Fruit fly (Drosophila melanogaster): ENCODE results near the gene mex1.

mex1 gene

dm6 chr3L:15531423-15532325 lies 12.3 kb upstream of the mex1 start, which contains the start of gene CG43248:
CG43248 (minus strand) TSS chr3L:15531473.
- peak; percentile 85 for TF ChIP-seq cic (GFP tag; optimal IDR thresholded peaks at IDR 0.05)
- TF ChIP-seq CG11617 (GFP tag; optimal IDR thresholded peaks at IDR 0.05) = no peak
- no peak for TF ChIP-seq CG5204 (GFP tag; optimal IDR thresholded peaks at IDR 0.05)
- TF ChIP-seq toe (GFP tag; optimal IDR thresholded peaks at IDR 0.05) = no peak

DNA sequence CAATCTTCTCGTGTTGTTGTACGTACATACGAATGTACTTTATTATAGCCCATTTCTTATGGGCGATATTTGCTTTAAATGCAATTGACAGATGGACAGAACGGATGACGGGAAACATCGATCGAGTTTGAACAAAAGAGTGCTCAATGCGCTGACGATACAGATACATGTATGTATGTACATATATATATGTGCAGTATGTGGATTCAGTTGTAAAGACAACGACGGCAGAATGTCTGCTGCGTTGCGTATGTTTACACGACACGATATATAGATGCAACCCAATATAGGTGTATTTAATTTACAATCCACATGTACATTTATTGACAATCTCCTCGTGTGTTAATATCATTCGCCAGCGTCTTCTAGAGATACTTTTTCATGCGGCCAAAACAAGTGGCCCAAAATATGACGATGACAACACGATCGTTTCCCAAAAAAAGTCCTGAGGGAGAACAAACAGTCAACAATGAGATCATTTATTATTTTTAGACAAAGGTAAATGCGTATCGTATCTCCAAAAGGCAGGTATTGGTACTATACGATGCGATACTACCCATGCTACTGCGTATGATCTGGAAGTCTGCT lies 11.3 kb upstream of the mex1 start:
- TF ChIP-seq pad (GFP tag; optimal IDR thresholded peaks at IDR 0.05) (no peak), CG5204 (GFP tag; optimal IDR thresholded peaks at IDR 0.05) (no peak), Mnt (GFP tag; optimal IDR thresholded peaks at IDR 0.05) (no peak), CG7045 (GFP tag; optimal IDR thresholded peaks at IDR 0.05) (no peak), kay (GFP tag; ENCODE audit: borderline replicate concordance) (peak; percentile 66), CG14711 (tag; optimal IDR thresholded peaks at IDR 0.05) (no peak), tj (GFP tag; optimal IDR thresholded peaks at IDR 0.05) (peak; percentile 92), toe (GFP tag; optimal IDR thresholded peaks at IDR 0.05) (no peak), ovo (GFP tag; optimal IDR thresholded peaks at IDR 0.05) (no peak)

DNA sequence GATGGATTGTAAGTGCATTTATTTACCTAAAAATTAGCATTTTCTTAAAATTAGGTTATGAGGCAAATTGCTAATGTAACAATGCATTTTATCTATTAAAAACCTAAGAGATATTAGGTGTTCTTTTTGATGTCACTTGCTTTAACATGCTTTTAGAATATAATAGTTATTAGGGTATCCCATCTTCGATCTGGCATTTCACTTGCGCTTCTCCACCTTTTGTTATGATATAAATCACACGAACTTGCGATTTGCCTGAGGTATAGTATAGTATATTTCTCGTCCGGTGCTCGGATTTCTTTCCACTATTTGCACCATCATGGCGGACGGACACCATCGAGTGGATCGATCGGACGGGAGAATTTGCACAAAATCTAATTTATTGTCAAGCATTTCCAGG lies 10.7 kb upstream of the mex1 start:
- no peak for TF ChIP-seq CG12768 (GFP tag; optimal IDR thresholded peaks at IDR 0.05)
- no peak for TF ChIP-seq cnc (optimal IDR thresholded peaks at IDR 0.05)
- no peak for TF ChIP-seq ovo (GFP tag; optimal IDR thresholded peaks at IDR 0.05)
- TF ChIP-seq Crg-1 (GFP tag; optimal IDR thresholded peaks at IDR 0.05) = no peak
- TF ChIP-seq cic (GFP tag; optimal IDR thresholded peaks at IDR 0.05) = no peak
- no peak for TF ChIP-seq CG7045 (GFP tag; optimal IDR thresholded peaks at IDR 0.05)
- no peak for TF ChIP-seq pad (GFP tag; optimal IDR thresholded peaks at IDR 0.05)
- no peak for TF ChIP-seq bab1 (GFP tag; optimal IDR thresholded peaks at IDR 0.05)
- no peak for TF ChIP-seq Hr96 (GFP tag; optimal IDR thresholded peaks at IDR 0.05)
- TF ChIP-seq CG5204 (GFP tag; optimal IDR thresholded peaks at IDR 0.05) = no peak

- no peak for TF ChIP-seq Clk (GFP tag; optimal IDR thresholded peaks at IDR 0.05)
- TF ChIP-seq CG7101 (tag; optimal IDR thresholded peaks at IDR 0.05) = no peak
- TF ChIP-seq Mnt (GFP tag; optimal IDR thresholded peaks at IDR 0.05) = no peak
- TF ChIP-seq Hr96 (GFP tag; optimal IDR thresholded peaks at IDR 0.05) = no peak
- no peak for TF ChIP-seq cnc (optimal IDR thresholded peaks at IDR 0.05)
- TF ChIP-seq CG5204 (GFP tag; optimal IDR thresholded peaks at IDR 0.05) = no peak
- TF ChIP-seq toe (GFP tag; optimal IDR thresholded peaks at IDR 0.05) = no peak
- no peak for TF ChIP-seq ovo (GFP tag; optimal IDR thresholded peaks at IDR 0.05)
- no peak for TF ChIP-seq tj (GFP tag; optimal IDR thresholded peaks at IDR 0.05)
- no peak for TF ChIP-seq kay (GFP tag; ENCODE audit: borderline replicate concordance)
- TF ChIP-seq CG12768 (GFP tag; optimal IDR thresholded peaks at IDR 0.05) = no peak
Observed at dm6 chr3L:15529143-15529542, 9.8 kb upstream of the mex1 start, which contains the start of gene obst-H. obst-H (minus strand) TSS chr3L:15529243.

DNA sequence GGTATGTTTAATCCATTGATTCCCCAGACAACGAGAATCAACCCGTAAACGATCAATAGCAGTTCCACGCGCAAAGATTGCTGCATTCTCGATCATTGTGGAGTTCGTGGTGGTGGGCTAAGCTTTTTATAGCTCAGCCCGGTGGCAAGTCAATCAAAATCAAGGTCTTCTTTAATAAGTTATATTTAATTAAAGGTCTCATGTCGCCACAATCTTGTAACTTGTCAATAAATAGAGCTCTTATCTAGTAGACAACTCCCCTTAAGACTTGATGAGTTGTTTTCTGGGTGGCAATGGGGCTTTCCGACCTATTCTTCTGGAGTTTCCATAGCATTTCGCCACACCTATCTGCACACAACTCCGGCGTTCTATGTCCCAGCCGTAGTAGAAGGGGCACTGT lies 8.7 kb upstream of the mex1 start, which contains the start of gene CG42728:
CG42728 (minus strand) TSS at position 101 of the 400 bp plus-strand sequence.
- TF ChIP-seq cic (GFP tag; optimal IDR thresholded peaks at IDR 0.05) = no peak
- TF ChIP-seq ovo (GFP tag; optimal IDR thresholded peaks at IDR 0.05) = no peak
- TF ChIP-seq CG12768 (GFP tag; optimal IDR thresholded peaks at IDR 0.05) = no peak
- no peak for TF ChIP-seq CG1620 (GFP tag; optimal IDR thresholded peaks at IDR 0.05)
- TF ChIP-seq pad (GFP tag; optimal IDR thresholded peaks at IDR 0.05) = no peak
- no peak for TF ChIP-seq CG11617 (GFP tag; optimal IDR thresholded peaks at IDR 0.05)

DNA sequence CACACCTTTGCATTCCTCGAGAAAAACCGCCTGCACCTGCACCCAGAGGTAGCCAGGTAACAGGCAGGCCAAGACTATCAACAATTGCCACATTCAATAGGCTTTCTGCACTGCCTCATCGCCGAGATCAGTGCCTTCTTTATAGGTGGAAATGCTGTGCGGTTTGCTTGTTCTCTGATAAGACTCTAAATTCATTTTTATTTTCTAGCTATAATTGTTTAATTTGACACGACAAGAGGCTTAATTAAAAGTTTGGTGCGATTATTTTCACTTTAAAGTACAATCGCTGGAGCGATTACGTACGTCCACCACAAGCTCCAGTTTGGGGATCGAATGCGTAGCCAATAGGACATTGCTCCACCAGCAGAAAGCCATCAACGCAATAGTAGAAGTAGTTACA lies 8.0 kb upstream of the mex1 start, which contains the start of gene CG42729:
CG42729 (minus strand) TSS at position 101 of the 400 bp plus-strand sequence.
- TF ChIP-seq ovo (GFP tag; optimal IDR thresholded peaks at IDR 0.05) (no peak), CG5204 (GFP tag; optimal IDR thresholded peaks at IDR 0.05) (no peak), CG11617 (GFP tag; optimal IDR thresholded peaks at IDR 0.05) (no peak), pad (GFP tag; optimal IDR thresholded peaks at IDR 0.05) (no peak), toe (GFP tag; optimal IDR thresholded peaks at IDR 0.05) (no peak), CG7045 (GFP tag; optimal IDR thresholded peaks at IDR 0.05) (no peak), CG14711 (tag; optimal IDR thresholded peaks at IDR 0.05) (no peak), CG1620 (GFP tag; optimal IDR thresholded peaks at IDR 0.05) (no peak), CG7101 (tag; optimal IDR thresholded peaks at IDR 0.05) (no peak), cic (GFP tag; optimal IDR thresholded peaks at IDR 0.05) (no peak), CG12768 (GFP tag; optimal IDR thresholded peaks at IDR 0.05) (no peak), Mnt (GFP tag; optimal IDR thresholded peaks at IDR 0.05) (no peak), Clk (GFP tag; optimal IDR thresholded peaks at IDR 0.05) (no peak), CG33017 (tag; optimal IDR thresholded peaks at IDR 0.05) (no peak), Hr96 (GFP tag; optimal IDR thresholded peaks at IDR 0.05) (no peak)

dm6 chr3L:15526712-15527111 lies 7.3 kb upstream of the mex1 start, which contains the start of gene CG33985:
CG33985 (minus strand) TSS chr3L:15526812.
- TF ChIP-seq CG11617 (GFP tag; optimal IDR thresholded peaks at IDR 0.05) (no peak), CG5204 (GFP tag; optimal IDR thresholded peaks at IDR 0.05) (no peak), toe (GFP tag; optimal IDR thresholded peaks at IDR 0.05) (no peak), CG7045 (GFP tag; optimal IDR thresholded peaks at IDR 0.05) (no peak), ovo (GFP tag; optimal IDR thresholded peaks at IDR 0.05) (no peak), CG12768 (GFP tag; optimal IDR thresholded peaks at IDR 0.05) (no peak), Mnt (GFP tag; optimal IDR thresholded peaks at IDR 0.05) (no peak)
